Fruit fly (Drosophila melanogaster) whole organism, embryonic: Measurements from ENCODE around the gene CG42237.

Experiments used
- Atf-2 ChIP-seq: fragments of 200-800 bp; sonication (Bioruptor generic); optimal IDR thresholded peaks from 2 replicates; lab custom pipeline; 2016; ENCODE audit warnings: missing biosample characterization, missing genetic modification characterization
- Atf3 ChIP-seq: fragments of 200-800 bp; sonication (Bioruptor generic); optimal IDR thresholded peaks from 3 replicates; lab custom pipeline; 2016; ENCODE audit warnings: missing biosample characterization, missing genetic modification characterization
- CG13775 ChIP-seq: fragments of 200-800 bp; sonication (Bioruptor generic); optimal IDR thresholded peaks from 3 replicates; lab custom pipeline; 2017; ENCODE audit warnings: missing biosample characterization, mild to moderate bottlenecking, missing genetic modification characterization
- CG1602 ChIP-seq: fragments of 200-800 bp; sonication (Bioruptor generic); optimal IDR thresholded peaks from 3 replicates; lab custom pipeline; 2016; ENCODE audit warnings: missing biosample characterization, missing genetic modification characterization
- CG1647 ChIP-seq: fragments of 200-800 bp; sonication (Bioruptor generic); optimal IDR thresholded peaks from 3 replicates; lab custom pipeline; 2016; ENCODE audit warnings: missing biosample characterization, missing genetic modification characterization
- CG18011 ChIP-seq: fragments of 200-800 bp; sonication (Bioruptor generic); optimal IDR thresholded peaks from 2 replicates; lab custom pipeline; 2017; ENCODE audit warnings: missing biosample characterization, missing genetic modification characterization, mild to moderate bottlenecking, moderate library complexity, missing genotype
- CG3281 ChIP-seq: fragments of 200-800 bp; sonication (Bioruptor generic); optimal IDR thresholded peaks from 3 replicates; lab custom pipeline; 2017; ENCODE audit warnings: missing biosample characterization, mild to moderate bottlenecking, missing genetic modification characterization
- CG3407 ChIP-seq: fragments of 200-800 bp; sonication (Bioruptor generic); optimal IDR thresholded peaks from 2 replicates; lab custom pipeline; 2018; ENCODE audit warnings: missing biosample characterization, mild to moderate bottlenecking, missing genetic modification characterization
- CG34422 ChIP-seq: fragments of 200-800 bp; sonication (Bioruptor generic); IDR thresholded peaks from 3 replicates; pipeline ENCODE4 v1.3.6; 2022; ENCODE audit warnings: missing biosample characterization, missing genetic modification characterization
- CG3995 ChIP-seq: fragments of 200-800 bp; sonication (Bioruptor generic); optimal IDR thresholded peaks from 3 replicates; lab custom pipeline; 2016; ENCODE audit warnings: missing biosample characterization, missing genetic modification characterization
- CG4328 ChIP-seq: fragments of 200-800 bp; sonication (Bioruptor generic); optimal IDR thresholded peaks from 3 replicates; lab custom pipeline; 2017; ENCODE audit warnings: missing biosample characterization, missing genetic modification reagents, missing genetic modification characterization
- CG6791 ChIP-seq: fragments of 200-800 bp; sonication (Bioruptor generic); IDR thresholded peaks from 3 replicates; pipeline ENCODE4 v1.3.6; 2022; ENCODE audit warnings: missing biosample characterization, missing genetic modification characterization; ENCODE audit not compliant: partially characterized antibody
- CG7786 ChIP-seq: fragments of 200-800 bp; sonication (Bioruptor generic); optimal IDR thresholded peaks from 2 replicates; lab custom pipeline; 2016; ENCODE audit warnings: missing biosample characterization, missing genetic modification characterization
- CG8290 ChIP-seq, 3 experiments: fragments of 200-800 bp; sonication (Bioruptor generic); optimal IDR thresholded peaks; 2 replicates each; lab custom pipeline; 2016 to 2019; ENCODE audit warnings: missing biosample characterization in 3 of 3, missing genetic modification characterization in 3 of 3, mild to moderate bottlenecking in 2 of 3, moderate library complexity in 1 of 3
- Chrac-16 ChIP-seq: fragments of 200-800 bp; sonication (Bioruptor generic); optimal IDR thresholded peaks from 3 replicates; lab custom pipeline; 2016; ENCODE audit warnings: missing biosample characterization, missing genetic modification characterization
- Dp ChIP-seq: fragments of 200-800 bp; sonication (Bioruptor generic); optimal IDR thresholded peaks from 2 replicates; lab custom pipeline; 2018; ENCODE audit warnings: missing biosample characterization, mild to moderate bottlenecking, missing genetic modification characterization, moderate library complexity
- ERR ChIP-seq: fragments of 200-800 bp; sonication (Bioruptor generic); optimal IDR thresholded peaks from 2 replicates; lab custom pipeline; 2016; ENCODE audit warnings: missing biosample characterization, missing genetic modification characterization
- H2.0 ChIP-seq: fragments of 200-800 bp; sonication (Bioruptor generic); IDR thresholded peaks from 2 replicates; pipeline ENCODE4 v1.3.6; 2022; ENCODE audit warnings: missing biosample characterization, missing genetic modification characterization
- Hr3 ChIP-seq: fragments of 200-800 bp; sonication (Bioruptor generic); optimal IDR thresholded peaks from 3 replicates; lab custom pipeline; 2016; ENCODE audit warnings: missing biosample characterization, missing genetic modification characterization
- NFAT ChIP-seq: fragments of 200-800 bp; sonication (Bioruptor generic); IDR thresholded peaks from 2 replicates; pipeline ENCODE4 v1.3.6; 2022; ENCODE audit warnings: missing biosample characterization, missing genetic modification characterization
- br ChIP-seq: fragments of >200 bp; optimal IDR thresholded peaks from 2 replicates; lab custom pipeline; 2017
- chm ChIP-seq: fragments of 200-800 bp; sonication (Bioruptor generic); IDR thresholded peaks from 2 replicates; pipeline ENCODE4 v1.3.6; 2022; ENCODE audit warnings: missing biosample characterization, missing genetic modification characterization
- dimm ChIP-seq: fragments of 200-800 bp; sonication (Bioruptor generic); IDR thresholded peaks from 2 replicates; pipeline ENCODE4 v1.3.6; 2022; ENCODE audit warnings: missing biosample characterization, missing genetic modification characterization
- disco-r ChIP-seq: fragments of 200-800 bp; sonication (Bioruptor generic); optimal IDR thresholded peaks from 2 replicates; lab custom pipeline; 2016; ENCODE audit warnings: missing biosample characterization, missing genetic modification characterization
- ems ChIP-seq: fragments of 200-800 bp; sonication (Bioruptor generic); optimal IDR thresholded peaks from 3 replicates; lab custom pipeline; 2016; ENCODE audit warnings: missing biosample characterization, missing genetic modification characterization
- fd64A ChIP-seq: fragments of 200-800 bp; sonication (Bioruptor generic); optimal IDR thresholded peaks from 3 replicates; lab custom pipeline; 2018; ENCODE audit warnings: missing biosample characterization, mild to moderate bottlenecking, missing genetic modification characterization
- ftz-f1 ChIP-seq: fragments of 200-800 bp; sonication (Bioruptor generic); optimal IDR thresholded peaks from 2 replicates; lab custom pipeline; 2016; ENCODE audit warnings: missing biosample characterization, missing genetic modification characterization
- gce ChIP-seq: fragments of 200-800 bp; sonication (Bioruptor generic); IDR thresholded peaks from 3 replicates; pipeline ENCODE4 v1.3.6; 2022; ENCODE audit warnings: missing biosample characterization, missing genetic modification characterization
- h ChIP-seq: fragments of >200 bp; optimal IDR thresholded peaks from 2 replicates; lab custom pipeline; 2017
- kah ChIP-seq: fragments of 200-800 bp; sonication (Bioruptor generic); optimal IDR thresholded peaks from 2 replicates; lab custom pipeline; 2018; ENCODE audit warnings: missing biosample characterization, mild to moderate bottlenecking, missing genetic modification characterization
- kni ChIP-seq: fragments of 200-800 bp; sonication (Bioruptor generic); optimal IDR thresholded peaks from 3 replicates; lab custom pipeline; 2017; ENCODE audit warnings: mild to moderate bottlenecking, missing biosample characterization, missing genetic modification reagents, missing genetic modification characterization
- lilli ChIP-seq: fragments of 200-800 bp; sonication (Bioruptor generic); optimal IDR thresholded peaks from 3 replicates; lab custom pipeline; 2016; ENCODE audit warnings: missing biosample characterization, missing genetic modification characterization
- lola ChIP-seq, 3 experiments: fragments of >200 bp in 2 of 3; fragments of 200-800 bp in 1 of 3; sonication (Bioruptor generic) in 1 of 3; optimal IDR thresholded peaks; 2 replicates each; lab custom pipeline; 2017 to 2019; ENCODE audit warnings: missing biosample characterization in 3 of 3, missing genetic modification characterization in 3 of 3, mild to moderate bottlenecking in 1 of 3, moderate library complexity in 1 of 3
- onecut ChIP-seq: fragments of 200-800 bp; sonication (Bioruptor generic); IDR thresholded peaks from 2 replicates; pipeline ENCODE4 v1.3.6; 2022; ENCODE audit warnings: missing biosample characterization, missing genetic modification characterization
- phol ChIP-seq: fragments of 200-800 bp; sonication (Bioruptor generic); optimal IDR thresholded peaks from 3 replicates; lab custom pipeline; 2018; ENCODE audit warnings: missing biosample characterization, mild to moderate bottlenecking, missing genetic modification characterization, moderate library complexity
- pnt ChIP-seq: fragments of 200-800 bp; sonication (Bioruptor generic); optimal IDR thresholded peaks from 3 replicates; lab custom pipeline; 2016; ENCODE audit warnings: missing biosample characterization, missing genetic modification characterization
- sd ChIP-seq: fragments of 200-800 bp; sonication (Bioruptor generic); optimal IDR thresholded peaks from 3 replicates; lab custom pipeline; 2018; ENCODE audit warnings: missing biosample characterization, mild to moderate bottlenecking, missing genetic modification characterization, moderate library complexity
- sens ChIP-seq: fragments of 200-800 bp; sonication (Bioruptor generic); peaks from one replicate; lab custom pipeline; 2016; ENCODE audit warnings: missing biosample characterization, missing genetic modification characterization
- vvl ChIP-seq: fragments of 200-800 bp; sonication (Bioruptor generic); IDR thresholded peaks from 2 replicates; pipeline ENCODE4 v1.3.6; 2022; ENCODE audit warnings: missing biosample characterization, missing genetic modification characterization

CG42237 gene

dm6 chrX:13116438-13117243 lies 1.7 kb downstream of the CG42237 start (continued):
- TF ChIP-seq CG8290 (GFP tag; optimal IDR thresholded peaks at IDR 0.05; lab: Kevin White, UChicago): no peak
- TF ChIP-seq CG8290 (tag; optimal IDR thresholded peaks at IDR 0.05; lab: Kevin White, UChicago): no peak
- TF ChIP-seq pnt (GFP tag; lab: Kevin White, UChicago): no peak
- no peak for TF ChIP-seq ERR
- TF ChIP-seq CG6791 (GFP tag; lab: Robert Waterston, UW): no peak
- no peak for TF ChIP-seq gce (GFP tag; lab: Robert Waterston, UW)
- no peak for TF ChIP-seq CG3281 (GFP tag; lab: Kevin White, UChicago)
- TF ChIP-seq kni: no peak
- no peak for TF ChIP-seq Atf-2
- TF ChIP-seq fd64A (GFP tag; lab: Kevin White, UChicago): no peak
- peak; percentile 66 for TF ChIP-seq sens
- peak; percentile 3 for TF ChIP-seq phol (tag; lab: Kevin White, UChicago)
- TF ChIP-seq lilli (GFP tag; lab: Kevin White, UChicago): no peak
- no peak for TF ChIP-seq Dp (GFP tag; lab: Kevin White, UChicago)
- no peak for TF ChIP-seq onecut (GFP tag; lab: Robert Waterston, UW)
- TF ChIP-seq dimm: no peak
- TF ChIP-seq ftz-f1: no peak
- no peak for TF ChIP-seq CG3407 (GFP tag; lab: Kevin White, UChicago)

dm6 chrX:13125559-13125958 lies 10.6 kb downstream of the CG42237 start:
- TF ChIP-seq lola (GFP tag; optimal IDR thresholded peaks at IDR 0.05; lab: Kevin White, UChicago): no peak
- no peak for TF ChIP-seq CG34422 (GFP tag; lab: Robert Waterston, UW)
- TF ChIP-seq sens: peak; percentile 30
- no peak for TF ChIP-seq CG18011 (GFP tag; lab: Kevin White, UChicago)
- TF ChIP-seq h: no peak
- TF ChIP-seq NFAT (GFP tag; lab: Robert Waterston, UW): no peak
- TF ChIP-seq CG1602 (GFP tag; lab: Kevin White, UChicago): no peak
- no peak for TF ChIP-seq CG3995 (GFP tag; lab: Kevin White, UChicago)
- TF ChIP-seq Hr3: no peak
- no peak for TF ChIP-seq br (lab: Kevin White, UChicago)
- TF ChIP-seq chm (GFP tag; lab: Robert Waterston, UW): no peak
- TF ChIP-seq fd64A (GFP tag; lab: Kevin White, UChicago): no peak
- no peak for TF ChIP-seq disco-r
- no peak for TF ChIP-seq CG1647 (GFP tag; lab: Kevin White, UChicago)
- no peak for TF ChIP-seq Chrac-16 (GFP tag; lab: Kevin White, UChicago)
- no peak for TF ChIP-seq ems
- no peak for TF ChIP-seq CG7786 (GFP tag; lab: Kevin White, UChicago)
- TF ChIP-seq H2.0 (GFP tag; lab: Robert Waterston, UW): no peak
- peak; percentile 37 for TF ChIP-seq sd
- TF ChIP-seq CG4328 (GFP tag; lab: Kevin White, UChicago): no peak
- TF ChIP-seq vvl (GFP tag; lab: Robert Waterston, UW): 0 out of 2 replicates have a peak, but pooled peaks have one; percentile 12
- no peak for TF ChIP-seq kah
- TF ChIP-seq Atf3 (GFP tag; lab: Kevin White, UChicago): no peak
- no peak for TF ChIP-seq CG13775 (GFP tag; lab: Kevin White, UChicago)
- TF ChIP-seq, all 482 proteins: peak for 3
